Fruit fly (Drosophila melanogaster): Measurements from ENCODE around the gene CG33630.

The CG33630 gene

dm6 chr3R:10079267-10079987, 17.0 kb downstream of the CG33630 start (continued):
- TF ChIP-seq Sox102F (GFP tag; optimal IDR thresholded peaks at IDR 0.05), result peak; percentile 73
- no peak for TF ChIP-seq CG32772 (GFP tag; IDR thresholded peaks at IDR 0.05)
- TF ChIP-seq vvl (GFP tag; IDR thresholded peaks at IDR 0.05), result peak; percentile 61
- TF ChIP-seq Hand (GFP tag; optimal IDR thresholded peaks at IDR 0.05), result no peak
- TF ChIP-seq CG31388 (GFP tag; optimal IDR thresholded peaks at IDR 0.05), result no peak
- TF ChIP-seq mam (GFP tag; optimal IDR thresholded peaks at IDR 0.05), result peak; percentile 41
- peak; percentile 25 for TF ChIP-seq Ssrp (tag; optimal IDR thresholded peaks at IDR 0.05)
- peak; percentile 33 for TF ChIP-seq Camta (GFP tag; optimal IDR thresholded peaks at IDR 0.05)
- no peak for TF ChIP-seq ems (GFP tag; optimal IDR thresholded peaks at IDR 0.05)
- TF ChIP-seq CG8765 (GFP tag; IDR thresholded peaks at IDR 0.05), result no peak
- no peak for TF ChIP-seq Ravus (GFP tag; IDR thresholded peaks at IDR 0.05)
- no peak for TF ChIP-seq Dip3 (GFP tag; optimal IDR thresholded peaks at IDR 0.05)
- TF ChIP-seq CG9797 (GFP tag; optimal IDR thresholded peaks at IDR 0.05), result no peak
- no peak for TF ChIP-seq CG4707 (GFP tag; optimal IDR thresholded peaks at IDR 0.05)
- no peak for TF ChIP-seq CG14667 (GFP tag; IDR thresholded peaks at IDR 0.05)
- no peak for TF ChIP-seq CG17385 (GFP tag; optimal IDR thresholded peaks at IDR 0.05)
- no peak for TF ChIP-seq unpg (GFP tag; optimal IDR thresholded peaks at IDR 0.05)
- no peak for TF ChIP-seq Bdp1 (GFP tag; optimal IDR thresholded peaks at IDR 0.05)
- no peak for TF ChIP-seq CG15696 (tag; optimal IDR thresholded peaks at IDR 0.05)
- no peak for TF ChIP-seq sd (tag; optimal IDR thresholded peaks at IDR 0.05)
- no peak for TF ChIP-seq rib (GFP tag; IDR thresholded peaks at IDR 0.05)
- TF ChIP-seq tio (GFP tag; optimal IDR thresholded peaks at IDR 0.05), result no peak
- TF ChIP-seq CoRest (tag; optimal IDR thresholded peaks at IDR 0.05), result no peak
- TF ChIP-seq Dek (tag; optimal IDR thresholded peaks at IDR 0.05), result no peak
- TF ChIP-seq ato (GFP tag; IDR thresholded peaks at IDR 0.05; ENCODE audit: partially characterized antibody), result no peak
- no peak for TF ChIP-seq sr (GFP tag; IDR thresholded peaks at IDR 0.05)
- TF ChIP-seq sna (GFP tag; IDR thresholded peaks at IDR 0.05; ENCODE audit: partially characterized antibody), result no peak
- TF ChIP-seq Ada2b (GFP tag; IDR thresholded peaks at IDR 0.05), result peak; percentile 34; the same call in 1 of the 2 replicates
- peak; percentile 1 for TF ChIP-seq NfI (GFP tag; optimal IDR thresholded peaks at IDR 0.05)
- no peak for TF ChIP-seq ab (GFP tag; optimal IDR thresholded peaks at IDR 0.05)
- no peak for TF ChIP-seq CG1024 (GFP tag; IDR thresholded peaks at IDR 0.05)
- no peak for TF ChIP-seq Side (GFP tag; optimal IDR thresholded peaks at IDR 0.05)
- peak; percentile 17 for TF ChIP-seq ewg (GFP tag; optimal IDR thresholded peaks at IDR 0.05)
- no peak for TF ChIP-seq tna (GFP tag; IDR thresholded peaks at IDR 0.05; ENCODE audit: partially characterized antibody)
- no peak for TF ChIP-seq CG1233 (GFP tag; optimal IDR thresholded peaks at IDR 0.05)
- no peak for TF ChIP-seq inv (GFP tag; IDR thresholded peaks at IDR 0.05; ENCODE audit: partially characterized antibody)
- TF ChIP-seq CG17802 (tag; optimal IDR thresholded peaks at IDR 0.05), result no peak
- no peak for TF ChIP-seq CG32767 (GFP tag; IDR thresholded peaks at IDR 0.05)
- TF ChIP-seq Atf-2 (GFP tag; optimal IDR thresholded peaks at IDR 0.05), result peak; percentile 1
- no peak for TF ChIP-seq CG4360 (GFP tag; IDR thresholded peaks at IDR 0.05)
- TF ChIP-seq CG2889 (GFP tag; IDR thresholded peaks at IDR 0.05), result no peak
- peak; percentile 28 for TF ChIP-seq Xbp1 (GFP tag; optimal IDR thresholded peaks at IDR 0.05)
- TF ChIP-seq CG17829 (tag; optimal IDR thresholded peaks at IDR 0.05), result no peak
- TF ChIP-seq CG15269 (tag; optimal IDR thresholded peaks at IDR 0.05), result peak; percentile 7
- TF ChIP-seq CG33557 (GFP tag; optimal IDR thresholded peaks at IDR 0.05), result no peak
- TF ChIP-seq CG7987 (GFP tag; optimal IDR thresholded peaks at IDR 0.05), result no peak
- no peak for TF ChIP-seq CG30020 (tag; optimal IDR thresholded peaks at IDR 0.05)
- TF ChIP-seq CG1603 (tag; optimal IDR thresholded peaks at IDR 0.05), result peak; percentile 59
- TF ChIP-seq Max (GFP tag; optimal IDR thresholded peaks at IDR 0.05), result no peak
- TF ChIP-seq row (GFP tag; IDR thresholded peaks at IDR 0.05), result peak; percentile 49

All from whole organism, embryonic.